Fruit fly (Drosophila melanogaster) whole organism, embryonic: ENCODE measurements around the gene CG16957.

Source experiments
- B-H2 ChIP-seq: fragments of 200-800 bp; sonication (Bioruptor generic); optimal IDR thresholded peaks from 2 replicates; lab custom pipeline; 2018; ENCODE audit warnings: missing biosample characterization, mild to moderate bottlenecking, missing genetic modification characterization
- Bteb2 ChIP-seq: fragments of 200-800 bp; sonication (Bioruptor generic); optimal IDR thresholded peaks from 2 replicates; lab custom pipeline; 2016; ENCODE audit warnings: missing biosample characterization, missing genetic modification characterization
- CG10431 ChIP-seq: fragments of 200-800 bp; sonication (Bioruptor generic); optimal IDR thresholded peaks from 3 replicates; lab custom pipeline; 2018; ENCODE audit warnings: missing biosample characterization, mild to moderate bottlenecking, missing genetic modification characterization
- CG10565 ChIP-seq: fragments of 200-800 bp; sonication (Bioruptor generic); optimal IDR thresholded peaks from 3 replicates; lab custom pipeline; 2016; ENCODE audit warnings: missing biosample characterization, mild to moderate bottlenecking, missing genetic modification characterization
- CG10654 ChIP-seq: fragments of 200-800 bp; sonication (Bioruptor generic); optimal IDR thresholded peaks from 2 replicates; lab custom pipeline; 2016; ENCODE audit warnings: missing biosample characterization, missing genetic modification characterization
- CG11398 ChIP-seq: fragments of 200-800 bp; sonication (Bioruptor generic); optimal IDR thresholded peaks from 2 replicates; lab custom pipeline; 2016; ENCODE audit warnings: missing biosample characterization, missing genetic modification characterization
- CG11456 ChIP-seq: fragments of 200-800 bp; sonication (Bioruptor generic); IDR thresholded peaks from 3 replicates; pipeline ENCODE4 v1.3.6; 2022; ENCODE audit warnings: missing biosample characterization, missing genetic modification characterization
- CG11723 ChIP-seq: fragments of 200-800 bp; sonication (Bioruptor generic); optimal IDR thresholded peaks from 2 replicates; lab custom pipeline; 2017; ENCODE audit warnings: missing biosample characterization, mild to moderate bottlenecking, missing genetic modification characterization
- CG16779 ChIP-seq: fragments of 200-800 bp; sonication (Bioruptor generic); IDR thresholded peaks from 2 replicates; pipeline ENCODE4 v1.3.6; 2022; ENCODE audit warnings: missing biosample characterization, missing genetic modification characterization
- CG16863 ChIP-seq: fragments of 200-800 bp; sonication (Bioruptor generic); optimal IDR thresholded peaks from 3 replicates; lab custom pipeline; 2016; ENCODE audit warnings: missing biosample characterization, missing genetic modification characterization
- CG17186 ChIP-seq: fragments of 200-800 bp; sonication (Bioruptor generic); optimal IDR thresholded peaks from 3 replicates; lab custom pipeline; 2017; ENCODE audit warnings: missing biosample characterization, missing genetic modification reagents, missing genetic modification characterization
- CG2116 ChIP-seq: fragments of 200-800 bp; sonication (Bioruptor generic); optimal IDR thresholded peaks from 3 replicates; lab custom pipeline; 2018; ENCODE audit warnings: missing biosample characterization, mild to moderate bottlenecking, missing genetic modification characterization
- CG2120 ChIP-seq: fragments of 200-800 bp; sonication (Bioruptor generic); optimal IDR thresholded peaks from 3 replicates; lab custom pipeline; 2016; ENCODE audit warnings: missing biosample characterization, missing genetic modification characterization
- CG2712 ChIP-seq: fragments of 200-800 bp; optimal IDR thresholded peaks from 3 replicates; lab custom pipeline; 2019; ENCODE audit warnings: missing biosample characterization, mild to moderate bottlenecking, missing genetic modification characterization, moderate library complexity
- CG31224 ChIP-seq: fragments of 200-800 bp; sonication (Bioruptor generic); IDR thresholded peaks from 2 replicates; pipeline ENCODE4 v1.3.6; 2022; ENCODE audit warnings: missing biosample characterization, missing genetic modification characterization
- CG31365 ChIP-seq: fragments of 200-800 bp; sonication (Bioruptor generic); optimal IDR thresholded peaks from 2 replicates; lab custom pipeline; 2018; ENCODE audit warnings: missing biosample characterization, mild to moderate bottlenecking, missing genetic modification characterization
- CG3407 ChIP-seq: fragments of 200-800 bp; sonication (Bioruptor generic); optimal IDR thresholded peaks from 2 replicates; lab custom pipeline; 2018; ENCODE audit warnings: missing biosample characterization, mild to moderate bottlenecking, missing genetic modification characterization
- CG6254 ChIP-seq: fragments of 200-800 bp; sonication (Bioruptor generic); optimal IDR thresholded peaks from 3 replicates; lab custom pipeline; 2017; ENCODE audit warnings: mild to moderate bottlenecking, missing biosample characterization, missing genetic modification reagents, missing genetic modification characterization
- CG6813 ChIP-seq: fragments of 200-800 bp; sonication (Bioruptor generic); optimal IDR thresholded peaks from 2 replicates; lab custom pipeline; 2017; ENCODE audit warnings: missing biosample characterization, missing genetic modification characterization, mild to moderate bottlenecking, moderate library complexity, missing genetic modification reagents
- CG7963 ChIP-seq: fragments of 200-800 bp; sonication (Bioruptor generic); IDR thresholded peaks from 3 replicates; pipeline ENCODE4 v1.3.6; 2022; ENCODE audit warnings: missing biosample characterization, missing genetic modification characterization; ENCODE audit not compliant: partially characterized antibody
- Chrac-16 ChIP-seq: fragments of 200-800 bp; sonication (Bioruptor generic); optimal IDR thresholded peaks from 3 replicates; lab custom pipeline; 2016; ENCODE audit warnings: missing biosample characterization, missing genetic modification characterization
- E2f1 ChIP-seq: fragments of 200-800 bp; sonication (Bioruptor generic); IDR thresholded peaks from 2 replicates; pipeline ENCODE4 v1.3.6; 2022; ENCODE audit warnings: missing biosample characterization, missing genetic modification characterization
- Ets65A ChIP-seq: fragments of 200-800 bp; sonication (Bioruptor generic); peaks from one replicate; lab custom pipeline; 2016; ENCODE audit warnings: missing biosample characterization, missing genetic modification characterization
- Ets97D ChIP-seq: fragments of 200-800 bp; sonication (Bioruptor generic); optimal IDR thresholded peaks from 3 replicates; lab custom pipeline; 2016; ENCODE audit warnings: missing biosample characterization, missing genetic modification characterization
- Fer1 ChIP-seq: fragments of 200-800 bp; sonication (Bioruptor generic); optimal IDR thresholded peaks from 2 replicates; lab custom pipeline; 2017; ENCODE audit warnings: missing biosample characterization, mild to moderate bottlenecking, missing genetic modification characterization
- Neu2 ChIP-seq: fragments of 200-800 bp; sonication (Bioruptor generic); optimal IDR thresholded peaks from 3 replicates; lab custom pipeline; 2016; ENCODE audit warnings: missing biosample characterization, missing genetic modification characterization, borderline replicate concordance
- Nf-YC ChIP-seq: fragments of 200-800 bp; optimal IDR thresholded peaks from 3 replicates; lab custom pipeline; 2019; ENCODE audit warnings: missing biosample characterization, mild to moderate bottlenecking, missing genetic modification characterization, moderate library complexity
- Stat92E ChIP-seq, 3 experiments: fragments of >200 bp in 2 of 3; fragments of 200-800 bp in 1 of 3; sonication (Bioruptor generic) in 1 of 3; optimal IDR thresholded peaks; 2 replicates each; lab custom pipeline; 2017 to 2019; ENCODE audit warnings: missing biosample characterization in 3 of 3, missing genetic modification characterization in 3 of 3, mild to moderate bottlenecking in 1 of 3, moderate library complexity in 1 of 3
- al ChIP-seq: fragments of 200-800 bp; sonication (Bioruptor generic); IDR thresholded peaks from 2 replicates; pipeline ENCODE4 v1.3.6; 2022; ENCODE audit warnings: missing biosample characterization, missing genetic modification characterization
- croc ChIP-seq: fragments of 200-800 bp; sonication (Bioruptor generic); conservative IDR thresholded peaks from 3 replicates; pipeline ENCODE4 v1.3.6; 2022; ENCODE audit warnings: missing biosample characterization, missing genetic modification characterization
- dan ChIP-seq: fragments of 200-800 bp; sonication (Bioruptor generic); IDR thresholded peaks from 2 replicates; pipeline ENCODE4 v1.3.6; 2022; ENCODE audit warnings: missing biosample characterization, missing genetic modification characterization
- esg ChIP-seq: fragments of 200-800 bp; sonication (Bioruptor generic); conservative IDR thresholded peaks from 2 replicates; pipeline ENCODE4 v1.3.6; 2022; ENCODE audit warnings: missing biosample characterization, missing genetic modification characterization
- eve ChIP-seq, 2 experiments: fragments of >200 bp; optimal IDR thresholded peaks; 2 replicates each; lab custom pipeline; 2017; ENCODE audit warnings: missing biosample characterization in 2 of 2, missing genetic modification characterization in 2 of 2
- fu2 ChIP-seq: fragments of 200-800 bp; sonication (Bioruptor generic); optimal IDR thresholded peaks from 2 replicates; lab custom pipeline; 2016; ENCODE audit warnings: missing biosample characterization, missing genetic modification characterization
- gce ChIP-seq: fragments of 200-800 bp; sonication (Bioruptor generic); IDR thresholded peaks from 3 replicates; pipeline ENCODE4 v1.3.6; 2022; ENCODE audit warnings: missing biosample characterization, missing genetic modification characterization
- hkb ChIP-seq, 2 experiments: fragments of 200-800 bp in 1 of 2; fragments of >200 bp in 1 of 2; sonication (Bioruptor generic) in 1 of 2; IDR thresholded peaks in 1 of 2; optimal IDR thresholded peaks in 1 of 2; 2 replicates each; pipeline versions ENCODE4 v1.3.6 to Lab custom; 2017 to 2022; ENCODE audit warnings: missing biosample characterization in 1 of 2, missing genetic modification characterization in 1 of 2
- jumu ChIP-seq: fragments of 200-800 bp; sonication (Bioruptor generic); optimal IDR thresholded peaks from 3 replicates; lab custom pipeline; 2016; ENCODE audit warnings: missing biosample characterization, missing genetic modification characterization
- lov ChIP-seq, 2 experiments: fragments of 200-800 bp in 1 of 2; fragments of >200 bp in 1 of 2; sonication (Bioruptor generic) in 1 of 2; IDR thresholded peaks in 1 of 2; optimal IDR thresholded peaks in 1 of 2; 2 replicates in 1 of 2; 3 replicates in 1 of 2; pipeline versions ENCODE4 v1.3.6 to Lab custom; 2017 to 2022; ENCODE audit warnings: missing biosample characterization in 1 of 2, missing genetic modification characterization in 1 of 2
- mirr ChIP-seq: fragments of 200-800 bp; sonication (Bioruptor generic); optimal IDR thresholded peaks from 3 replicates; lab custom pipeline; 2018; ENCODE audit warnings: missing biosample characterization, mild to moderate bottlenecking, missing genetic modification characterization
- psq ChIP-seq: fragments of 200-800 bp; sonication (Bioruptor generic); optimal IDR thresholded peaks from 2 replicates; lab custom pipeline; 2017; ENCODE audit warnings: missing biosample characterization, missing genetic modification characterization
- pzg ChIP-seq: fragments of 200-800 bp; sonication (Bioruptor generic); optimal IDR thresholded peaks from 3 replicates; lab custom pipeline; 2018; ENCODE audit warnings: missing biosample characterization, mild to moderate bottlenecking, missing genetic modification characterization, moderate library complexity
- salm ChIP-seq: fragments of 200-800 bp; sonication (Bioruptor generic); optimal IDR thresholded peaks from 2 replicates; lab custom pipeline; 2018; ENCODE audit warnings: missing biosample characterization, mild to moderate bottlenecking, missing genetic modification characterization
- schlank ChIP-seq: fragments of 200-800 bp; sonication (Bioruptor generic); optimal IDR thresholded peaks from 2 replicates; lab custom pipeline; 2018; ENCODE audit warnings: missing biosample characterization, mild to moderate bottlenecking, missing genetic modification characterization
- tll ChIP-seq, 2 experiments: fragments of 200-800 bp in 1 of 2; fragments of >200 bp in 1 of 2; sonication (Bioruptor generic) in 1 of 2; optimal IDR thresholded peaks; 2 replicates each; lab custom pipeline; 2017 to 2019; ENCODE audit warnings: missing biosample characterization in 2 of 2, missing genetic modification characterization in 2 of 2, mild to moderate bottlenecking in 1 of 2, moderate library complexity in 1 of 2
- tup ChIP-seq: fragments of 200-800 bp; sonication (Bioruptor generic); optimal IDR thresholded peaks from 2 replicates; lab custom pipeline; 2016; ENCODE audit warnings: missing biosample characterization, mild to moderate bottlenecking, missing genetic modification characterization, moderate library complexity
- usp ChIP-seq: fragments of >200 bp; optimal IDR thresholded peaks from 2 replicates; lab custom pipeline; 2017; ENCODE audit warnings: missing biosample characterization, missing genetic modification characterization
- wor ChIP-seq: fragments of 200-800 bp; sonication (Bioruptor generic); IDR thresholded peaks from 2 replicates; pipeline ENCODE4 v1.3.6; 2022; ENCODE audit warnings: missing biosample characterization, missing genetic modification characterization
- z ChIP-seq: fragments of 200-800 bp; sonication (Bioruptor generic); IDR thresholded peaks from 3 replicates; pipeline ENCODE4 v1.3.6; 2022; ENCODE audit warnings: missing biosample characterization, missing genetic modification characterization
- zen ChIP-seq: fragments of 200-800 bp; sonication (Bioruptor generic); optimal IDR thresholded peaks from 3 replicates; lab custom pipeline; 2018; ENCODE audit warnings: missing biosample characterization, mild to moderate bottlenecking, missing genetic modification characterization, moderate library complexity

Gene CG16957

dm6 chr2L:13378488-13378964, 17.5 kb downstream of the CG16957 start, which contains the start of the genes CG9302 and beta'COP (continued):
- TF ChIP-seq usp (no peak), Neu2 (no peak), CG10431 (peak; percentile 17), mirr (GFP tag; lab: Kevin White, UChicago) (no peak), lov (optimal IDR thresholded peaks at IDR 0.05; lab: Kevin White, UChicago) (no peak), lov (GFP tag; IDR thresholded peaks at IDR 0.05; lab: Robert Waterston, UW) (no peak), jumu (GFP tag; lab: Kevin White, UChicago) (no peak), fu2 (GFP tag; lab: Kevin White, UChicago) (no peak), Ets97D (GFP tag; lab: Kevin White, UChicago) (peak; percentile 45), CG6813 (GFP tag; lab: Kevin White, UChicago) (no peak), CG10565 (GFP tag; lab: Kevin White, UChicago) (no peak), CG6254 (GFP tag; lab: Kevin White, UChicago) (no peak), CG10654 (GFP tag; lab: Kevin White, UChicago) (peak; percentile 53), schlank (no peak), CG31224 (GFP tag; lab: Robert Waterston, UW) (peak; percentile 42; the same call in 1 of the 2 replicates), z (GFP tag; lab: Robert Waterston, UW) (no peak), Bteb2 (GFP tag; lab: Kevin White, UChicago) (no peak), CG17186 (GFP tag; lab: Kevin White, UChicago) (peak; percentile 9), psq (GFP tag; lab: Kevin White, UChicago) (peak; percentile 18), Fer1 (GFP tag; lab: Kevin White, UChicago) (peak; percentile 60), gce (GFP tag; lab: Robert Waterston, UW) (no peak), croc (GFP tag; lab: Robert Waterston, UW) (peak; percentile 56), zen (tag; lab: Kevin White, UChicago) (peak; percentile 84), CG2120 (peak; percentile 78), esg (peak; percentile 40; the same call in 1 of the 2 replicates), hkb (optimal IDR thresholded peaks at IDR 0.05; lab: Kevin White, UChicago) (no peak), hkb (GFP tag; IDR thresholded peaks at IDR 0.05; lab: Robert Waterston, UW) (no peak), CG7963 (GFP tag; lab: Robert Waterston, UW) (0 out of 3 replicates have a peak, but pooled peaks have one; percentile 23), Chrac-16 (GFP tag; lab: Kevin White, UChicago) (peak; percentile 66), CG11723 (GFP tag; lab: Kevin White, UChicago) (no peak), CG11456 (GFP tag; lab: Robert Waterston, UW) (peak; percentile 68; the same call in 1 of the 3 replicates), CG2116 (peak; percentile 85), dan (GFP tag; lab: Robert Waterston, UW) (no peak), Nf-YC (tag; lab: Kevin White, UChicago) (peak; percentile 79), CG2712 (tag; lab: Kevin White, UChicago) (peak; percentile 81), CG16779 (no peak), CG16863 (GFP tag; lab: Kevin White, UChicago) (peak; percentile 1), wor (GFP tag; lab: Robert Waterston, UW) (no peak; the same call in 1 of the 2 replicates), pzg (peak; percentile 35), salm (no peak), tup (peak; percentile 1), al (GFP tag; lab: Robert Waterston, UW) (peak; percentile 59; the same call in 1 of the 2 replicates), B-H2 (GFP tag; lab: Kevin White, UChicago) (peak; percentile 77), CG11398 (GFP tag; lab: Kevin White, UChicago) (no peak), CG31365 (tag; lab: Kevin White, UChicago) (no peak), CG3407 (GFP tag; lab: Kevin White, UChicago) (no peak), E2f1 (GFP tag; lab: Robert Waterston, UW) (no peak), Ets65A (GFP tag; lab: Kevin White, UChicago) (peak; percentile 93), Stat92E (GFP tag; optimal IDR thresholded peaks at IDR 0.05; lab: Kevin White, UChicago) (peak in 1 of 3 experiments; percentile 58), eve (GFP tag; optimal IDR thresholded peaks at IDR 0.05; lab: Kevin White, UChicago) (no peak), tll (GFP tag; optimal IDR thresholded peaks at IDR 0.05; lab: Kevin White, UChicago) (peak in 1 of 2 experiments; percentile 3)
